Fruit fly (Drosophila melanogaster) whole organism, embryonic: ENCODE data around the gene CG2972.

ENCODE experiments used
- Atf-2 ChIP-seq: fragments of 200-800 bp; sonication (Bioruptor generic); optimal IDR thresholded peaks from 2 replicates; lab custom pipeline; 2016; ENCODE audit warnings: missing biosample characterization, missing genetic modification characterization
- CG10543 ChIP-seq: fragments of 200-800 bp; sonication (Bioruptor generic); optimal IDR thresholded peaks from 3 replicates; lab custom pipeline; 2017; ENCODE audit warnings: missing biosample characterization, mild to moderate bottlenecking, missing genetic modification characterization, moderate library complexity
- CG11560 ChIP-seq: fragments of 200-800 bp; sonication (Bioruptor generic); IDR thresholded peaks from 3 replicates; pipeline ENCODE4 v1.3.6; 2022; ENCODE audit warnings: missing biosample characterization, missing genetic modification characterization
- CG12219 ChIP-seq: fragments of 200-800 bp; sonication (Bioruptor generic); optimal IDR thresholded peaks from 3 replicates; lab custom pipeline; 2018; ENCODE audit warnings: missing biosample characterization, mild to moderate bottlenecking, missing genetic modification characterization
- CG13296 ChIP-seq: fragments of 200-800 bp; sonication (Bioruptor generic); optimal IDR thresholded peaks from 3 replicates; lab custom pipeline; 2018; ENCODE audit warnings: missing biosample characterization, mild to moderate bottlenecking, missing genetic modification characterization
- CG13775 ChIP-seq: fragments of 200-800 bp; sonication (Bioruptor generic); optimal IDR thresholded peaks from 3 replicates; lab custom pipeline; 2017; ENCODE audit warnings: missing biosample characterization, mild to moderate bottlenecking, missing genetic modification characterization
- CG1529 ChIP-seq: fragments of 200-800 bp; sonication (Bioruptor generic); optimal IDR thresholded peaks from 3 replicates; lab custom pipeline; 2018; ENCODE audit warnings: missing biosample characterization, missing genetic modification characterization
- CG1647 ChIP-seq: fragments of 200-800 bp; sonication (Bioruptor generic); optimal IDR thresholded peaks from 3 replicates; lab custom pipeline; 2016; ENCODE audit warnings: missing biosample characterization, missing genetic modification characterization
- CG17802 ChIP-seq: fragments of 200-800 bp; sonication (Bioruptor generic); optimal IDR thresholded peaks from 2 replicates; lab custom pipeline; 2018; ENCODE audit warnings: missing biosample characterization, mild to moderate bottlenecking, missing genetic modification characterization, moderate library complexity
- CG1792 ChIP-seq: fragments of 200-800 bp; sonication (Bioruptor generic); optimal IDR thresholded peaks from 2 replicates; lab custom pipeline; 2016; ENCODE audit warnings: missing biosample characterization, missing genetic modification characterization
- CG3163 ChIP-seq: fragments of 200-800 bp; sonication (Bioruptor generic); optimal IDR thresholded peaks from 3 replicates; lab custom pipeline; 2016; ENCODE audit warnings: missing biosample characterization, missing genetic modification characterization
- CG4282 ChIP-seq: fragments of 200-800 bp; sonication (Bioruptor generic); optimal IDR thresholded peaks from 2 replicates; lab custom pipeline; 2016; ENCODE audit warnings: missing biosample characterization, missing genetic modification characterization
- CG4404 ChIP-seq: fragments of 200-800 bp; sonication (Bioruptor generic); IDR thresholded peaks from 2 replicates; pipeline ENCODE4 v1.3.6; 2022; ENCODE audit warnings: missing biosample characterization, missing genetic modification characterization
- CG6765 ChIP-seq: fragments of 200-800 bp; sonication (Bioruptor generic); optimal IDR thresholded peaks from 3 replicates; lab custom pipeline; 2017; ENCODE audit warnings: missing biosample characterization, mild to moderate bottlenecking, missing genetic modification characterization
- CG7357 ChIP-seq: fragments of 200-800 bp; sonication (Bioruptor generic); IDR thresholded peaks from 3 replicates; pipeline ENCODE4 v1.3.6; 2022; ENCODE audit warnings: missing biosample characterization, missing genetic modification characterization
- CG7372 ChIP-seq: fragments of 200-800 bp; sonication (Bioruptor generic); IDR thresholded peaks from 2 replicates; pipeline ENCODE4 v1.3.6; 2022; ENCODE audit warnings: missing biosample characterization, missing genetic modification characterization
- CG7745 ChIP-seq: fragments of 200-800 bp; sonication (Bioruptor generic); optimal IDR thresholded peaks from 2 replicates; lab custom pipeline; 2018; ENCODE audit warnings: missing biosample characterization, mild to moderate bottlenecking, missing genetic modification characterization, moderate library complexity
- CG7786 ChIP-seq: fragments of 200-800 bp; sonication (Bioruptor generic); optimal IDR thresholded peaks from 2 replicates; lab custom pipeline; 2016; ENCODE audit warnings: missing biosample characterization, missing genetic modification characterization
- CG8290 ChIP-seq, 3 experiments: fragments of 200-800 bp; sonication (Bioruptor generic); optimal IDR thresholded peaks; 2 replicates each; lab custom pipeline; 2016 to 2019; ENCODE audit warnings: missing biosample characterization in 3 of 3, missing genetic modification characterization in 3 of 3, mild to moderate bottlenecking in 2 of 3, moderate library complexity in 1 of 3
- CG8388 ChIP-seq: fragments of 200-800 bp; sonication (Bioruptor generic); optimal IDR thresholded peaks from 2 replicates; lab custom pipeline; 2019; ENCODE audit warnings: missing biosample characterization, mild to moderate bottlenecking, missing genetic modification characterization, moderate library complexity
- CG8944 ChIP-seq: fragments of 200-800 bp; sonication (Bioruptor generic); optimal IDR thresholded peaks from 3 replicates; lab custom pipeline; 2016; ENCODE audit warnings: missing biosample characterization, missing genetic modification characterization
- CG9876 ChIP-seq: fragments of 200-800 bp; sonication (Bioruptor generic); optimal IDR thresholded peaks from 2 replicates; lab custom pipeline; 2016; ENCODE audit warnings: missing biosample characterization, missing genetic modification characterization
- Camta ChIP-seq: fragments of 200-800 bp; sonication (Bioruptor generic); optimal IDR thresholded peaks from 2 replicates; lab custom pipeline; 2016; ENCODE audit warnings: missing biosample characterization, missing genetic modification characterization
- Doc3 ChIP-seq: fragments of 200-800 bp; sonication (Bioruptor generic); IDR thresholded peaks from 3 replicates; pipeline ENCODE4 v1.3.6; 2022; ENCODE audit warnings: missing biosample characterization, missing genetic modification characterization; ENCODE audit not compliant: partially characterized antibody
- E2f1 ChIP-seq: fragments of 200-800 bp; sonication (Bioruptor generic); IDR thresholded peaks from 2 replicates; pipeline ENCODE4 v1.3.6; 2022; ENCODE audit warnings: missing biosample characterization, missing genetic modification characterization
- E2f2 ChIP-seq: fragments of 200-800 bp; sonication (Bioruptor generic); IDR thresholded peaks from 2 replicates; pipeline ENCODE4 v1.3.6; 2022; ENCODE audit warnings: missing biosample characterization, missing genetic modification characterization
- Fer2 ChIP-seq: fragments of 200-800 bp; sonication (Bioruptor generic); optimal IDR thresholded peaks from 2 replicates; lab custom pipeline; 2018; ENCODE audit warnings: missing biosample characterization, mild to moderate bottlenecking, missing genetic modification characterization, moderate library complexity
- HLH54F ChIP-seq: fragments of 200-800 bp; sonication (Bioruptor generic); optimal IDR thresholded peaks from 3 replicates; lab custom pipeline; 2016; ENCODE audit warnings: missing biosample characterization, missing genetic modification characterization
- Sin3A ChIP-seq: fragments of >200 bp; optimal IDR thresholded peaks from 2 replicates; lab custom pipeline; 2018
- Sry-β ChIP-seq: fragments of 200-800 bp; sonication (Bioruptor generic); optimal IDR thresholded peaks from 2 replicates; lab custom pipeline; 2018; ENCODE audit warnings: missing biosample characterization, mild to moderate bottlenecking, missing genetic modification characterization, moderate library complexity
- Sry-δ ChIP-seq: fragments of 200-800 bp; sonication (Bioruptor generic); optimal IDR thresholded peaks from 2 replicates; lab custom pipeline; 2016; ENCODE audit warnings: missing biosample characterization, missing genetic modification characterization
- Xrp1 ChIP-seq: fragments of 200-800 bp; sonication (Bioruptor generic); IDR thresholded peaks from 2 replicates; pipeline ENCODE4 v1.3.6; 2022; ENCODE audit warnings: missing biosample characterization, missing genetic modification characterization
- ara ChIP-seq: fragments of 200-800 bp; sonication (Bioruptor generic); IDR thresholded peaks from 2 replicates; pipeline ENCODE4 v1.3.6; 2022; ENCODE audit warnings: missing biosample characterization, missing genetic modification characterization
- bbx ChIP-seq: fragments of 200-800 bp; sonication (Bioruptor generic); IDR thresholded peaks from 2 replicates; pipeline ENCODE4 v1.3.6; 2022; ENCODE audit warnings: missing biosample characterization, missing genetic modification characterization; ENCODE audit not compliant: partially characterized antibody
- chm ChIP-seq: fragments of 200-800 bp; sonication (Bioruptor generic); IDR thresholded peaks from 2 replicates; pipeline ENCODE4 v1.3.6; 2022; ENCODE audit warnings: missing biosample characterization, missing genetic modification characterization
- da ChIP-seq: fragments of 200-800 bp; sonication (Bioruptor generic); optimal IDR thresholded peaks from 2 replicates; lab custom pipeline; 2016; ENCODE audit warnings: missing biosample characterization, missing genetic modification characterization
- dan ChIP-seq: fragments of 200-800 bp; sonication (Bioruptor generic); IDR thresholded peaks from 2 replicates; pipeline ENCODE4 v1.3.6; 2022; ENCODE audit warnings: missing biosample characterization, missing genetic modification characterization
- dpn ChIP-seq, 2 experiments: fragments of 200-800 bp; sonication (Bioruptor generic); optimal IDR thresholded peaks; 3 replicates each; lab custom pipeline; 2016; ENCODE audit warnings: missing biosample characterization in 2 of 2, missing genetic modification characterization in 2 of 2
- emc ChIP-seq: fragments of 200-800 bp; sonication (Bioruptor generic); optimal IDR thresholded peaks from 2 replicates; lab custom pipeline; 2016; ENCODE audit warnings: missing biosample characterization, missing genetic modification characterization
- gcm ChIP-seq: fragments of 200-800 bp; sonication (Bioruptor generic); optimal IDR thresholded peaks from 2 replicates; lab custom pipeline; 2019; ENCODE audit warnings: missing biosample characterization, mild to moderate bottlenecking, missing genetic modification characterization, moderate library complexity
- h ChIP-seq: fragments of >200 bp; optimal IDR thresholded peaks from 2 replicates; lab custom pipeline; 2017
- jigr1 ChIP-seq: fragments of 200-800 bp; sonication (Bioruptor generic); IDR thresholded peaks from 3 replicates; pipeline ENCODE4 v1.3.6; 2022; ENCODE audit warnings: missing biosample characterization, missing genetic modification characterization
- lov ChIP-seq, 2 experiments: fragments of 200-800 bp in 1 of 2; fragments of >200 bp in 1 of 2; sonication (Bioruptor generic) in 1 of 2; IDR thresholded peaks in 1 of 2; optimal IDR thresholded peaks in 1 of 2; 2 replicates in 1 of 2; 3 replicates in 1 of 2; pipeline versions ENCODE4 v1.3.6 to Lab custom; 2017 to 2022; ENCODE audit warnings: missing biosample characterization in 1 of 2, missing genetic modification characterization in 1 of 2
- sna ChIP-seq: fragments of 200-800 bp; sonication (Bioruptor generic); IDR thresholded peaks from 2 replicates; pipeline ENCODE4 v1.3.6; 2022; ENCODE audit warnings: missing biosample characterization, missing genetic modification characterization; ENCODE audit not compliant: partially characterized antibody
- sqz ChIP-seq: fragments of 200-800 bp; sonication (Bioruptor generic); optimal IDR thresholded peaks from 3 replicates; lab custom pipeline; 2018; ENCODE audit warnings: missing biosample characterization, mild to moderate bottlenecking, missing genetic modification characterization
- stc ChIP-seq: fragments of 200-800 bp; sonication (Bioruptor generic); IDR thresholded peaks from 2 replicates; pipeline ENCODE4 v1.3.6; 2022; ENCODE audit warnings: missing biosample characterization, missing genetic modification characterization
- tin ChIP-seq: fragments of 200-800 bp; sonication (Bioruptor generic); optimal IDR thresholded peaks from 3 replicates; lab custom pipeline; 2016; ENCODE audit warnings: missing biosample characterization, missing genetic modification characterization
- wdn ChIP-seq: fragments of 200-800 bp; sonication (Bioruptor generic); IDR thresholded peaks from 2 replicates; pipeline ENCODE4 v1.3.6; 2022; ENCODE audit warnings: missing biosample characterization, missing genetic modification characterization
- zfh1 ChIP-seq: fragments of 200-800 bp; sonication (Bioruptor generic); IDR thresholded peaks from 3 replicates; pipeline ENCODE4 v1.3.6; 2022; ENCODE audit warnings: missing biosample characterization, missing genetic modification characterization

Gene CG2972

dm6 chrX:10088023-10088913 lies 5.3 kb downstream of the CG2972 start (continued):
- TF ChIP-seq chm (GFP tag; lab: Robert Waterston, UW) (peak; percentile 77), CG17802 (tag; lab: Kevin White, UChicago) (no peak), wdn (GFP tag; lab: Robert Waterston, UW) (0 out of 2 replicates have a peak, but pooled peaks have one; percentile 4), jigr1 (GFP tag; lab: Robert Waterston, UW) (0 out of 3 replicates have a peak, but pooled peaks have one; percentile 21), CG8944 (GFP tag; lab: Kevin White, UChicago) (peak; percentile 11), CG7372 (no peak), CG10543 (no peak), CG7786 (peak; percentile 29), Doc3 (GFP tag; lab: Robert Waterston, UW) (no peak), CG4282 (GFP tag; lab: Kevin White, UChicago) (peak; percentile 50), CG7357 (GFP tag; lab: Robert Waterston, UW) (no peak), Xrp1 (GFP tag; lab: Robert Waterston, UW) (peak; percentile 90), CG9876 (GFP tag; lab: Kevin White, UChicago) (no peak), emc (no peak), CG4404 (GFP tag; lab: Robert Waterston, UW) (peak; percentile 76), Sin3A (no peak), CG1647 (GFP tag; lab: Kevin White, UChicago) (no peak), gcm (peak; percentile 55), CG13775 (GFP tag; lab: Kevin White, UChicago) (peak; percentile 67), CG8290 (GFP tag; optimal IDR thresholded peaks at IDR 0.05; lab: Kevin White, UChicago) (peak; percentile 2), CG8290 (tag; optimal IDR thresholded peaks at IDR 0.05; lab: Kevin White, UChicago) (no peak), h (lab: Kevin White, UChicago) (no peak), CG8388 (peak; percentile 65), Fer2 (tag; lab: Kevin White, UChicago) (no peak), CG1792 (GFP tag; lab: Kevin White, UChicago) (peak; percentile 1), CG11560 (tag; lab: Robert Waterston, UW) (no peak), tin (GFP tag; lab: Kevin White, UChicago) (peak; percentile 57), sna (GFP tag; lab: Robert Waterston, UW) (no peak), CG13296 (GFP tag; lab: Kevin White, UChicago) (no peak), CG12219 (GFP tag; lab: Kevin White, UChicago) (peak; percentile 13), E2f2 (GFP tag; lab: Robert Waterston, UW) (peak; percentile 49), da (GFP tag; lab: Kevin White, UChicago) (no peak), zfh1 (GFP tag; lab: Robert Waterston, UW) (peak; percentile 89), CG3163 (GFP tag; lab: Kevin White, UChicago) (peak; percentile 12), bbx (GFP tag; lab: Robert Waterston, UW) (no peak), HLH54F (GFP tag; lab: Kevin White, UChicago) (peak; percentile 3), CG1529 (peak; percentile 36), CG7745 (tag; lab: Kevin White, UChicago) (no peak), stc (peak; percentile 55; the same call in 1 of the 2 replicates), CG6765 (GFP tag; lab: Kevin White, UChicago) (no peak), sqz (GFP tag; lab: Kevin White, UChicago) (no peak), Sry-β (GFP tag; lab: Kevin White, UChicago) (no peak), E2f1 (peak; percentile 62; the same call in 1 of the 2 replicates), Sry-δ (GFP tag; lab: Kevin White, UChicago) (no peak), dpn (GFP tag; optimal IDR thresholded peaks at IDR 0.05; lab: Kevin White, UChicago) (peak; percentile 35 to 62), dan (GFP tag; lab: Robert Waterston, UW) (peak; percentile 45; the same call in 1 of the 2 replicates), ara (GFP tag; lab: Robert Waterston, UW) (peak; percentile 85), lov (optimal IDR thresholded peaks at IDR 0.05; lab: Kevin White, UChicago) (no peak), lov (GFP tag; IDR thresholded peaks at IDR 0.05; lab: Robert Waterston, UW) (0 out of 3 replicates have a peak, but pooled peaks have one; percentile 15), Camta (peak; percentile 22), Atf-2 (peak; percentile 38)
